Worm (Caenorhabditis elegans) whole organism, L4 larva: ENCODE measurements around the gene C10A4.9.

ENCODE experiments used
- D1046.2 ChIP-seq: fragments of 200-800 bp; sonication (Bioruptor generic); IDR thresholded peaks from 2 replicates; pipeline ENCODE4 v1.3.6; 2022; ENCODE audit warnings: missing genetic modification characterization, missing compliant biosample characterization
- F37D6.2 ChIP-seq: sonication (generic microtip); optimal IDR thresholded peaks from 2 replicates; lab custom pipeline; 2016; ENCODE audit warnings: mild to moderate bottlenecking, missing genetic modification characterization, missing compliant biosample characterization
- F44E2.7 ChIP-seq: fragments of 200-800 bp; sonication (Bioruptor generic); IDR thresholded peaks from 2 replicates; pipeline ENCODE4 v2.1.2; 2022; ENCODE audit warnings: missing genetic modification characterization, missing compliant biosample characterization
- F49E8.2 ChIP-seq: sonication (generic microtip); optimal IDR thresholded peaks from 2 replicates; lab custom pipeline; 2016; ENCODE audit warnings: missing compliant biosample characterization, mild to moderate bottlenecking, missing genetic modification characterization, borderline replicate concordance
- T26A8.4 ChIP-seq: fragments of 200-800 bp; sonication (Bioruptor generic); IDR thresholded peaks from 2 replicates; pipeline ENCODE4 v1.3.6; 2022; ENCODE audit warnings: missing genetic modification characterization, missing compliant biosample characterization
- Y48G9A.11 ChIP-seq: fragments of 200-800 bp; sonication (Bioruptor generic); IDR thresholded peaks from 2 replicates; pipeline ENCODE4 v1.3.6; 2022; ENCODE audit warnings: missing genetic modification reagents, missing genetic modification characterization, missing compliant biosample characterization
- ZK337.2 ChIP-seq: fragments of 200-800 bp; sonication (Bioruptor generic); IDR thresholded peaks from 2 replicates; pipeline ENCODE4 v1.3.6; 2022; ENCODE audit warnings: missing genetic modification reagents, missing genetic modification characterization, missing compliant biosample characterization
- ceh-20 ChIP-seq: fragments of 200-800 bp; sonication (Bioruptor generic); IDR thresholded peaks from 2 replicates; pipeline ENCODE4 v1.3.6; 2022; ENCODE audit warnings: missing genetic modification reagents, missing genetic modification characterization, missing compliant biosample characterization
- ceh-28 ChIP-seq: fragments of 150-350 bp; optimal IDR thresholded peaks from 2 replicates; lab custom pipeline; 2014; ENCODE audit warnings: missing biosample characterization, missing genetic modification reagents, missing genetic modification characterization
- ctbp-1 ChIP-seq: fragments of 200-800 bp; sonication (Bioruptor generic); IDR thresholded peaks from 2 replicates; pipeline ENCODE4 v1.3.6; 2022; ENCODE audit warnings: missing genetic modification reagents, missing genetic modification characterization, missing compliant biosample characterization
- daf-16 ChIP-seq, 3 experiments: sonication (generic microtip); optimal IDR thresholded peaks; 2 replicates each; lab custom pipeline; 2016 to 2017; ENCODE audit warnings: missing genetic modification characterization in 3 of 3, missing genetic modification reagents in 3 of 3, mild to moderate bottlenecking in 2 of 3, missing compliant biosample characterization in 2 of 3, missing biosample characterization in 1 of 3, moderate library complexity in 1 of 3
- daf-19 ChIP-seq: fragments of 200-800 bp; sonication (Bioruptor generic); conservative IDR thresholded peaks from 2 replicates; pipeline ENCODE4 v1.3.6; 2022; ENCODE audit warnings: missing genetic modification characterization, missing compliant biosample characterization
- daf-8 ChIP-seq: fragments of 200-800 bp; sonication (Bioruptor generic); IDR thresholded peaks from 2 replicates; pipeline ENCODE4 v1.3.6; 2022; ENCODE audit warnings: missing genetic modification characterization, missing compliant biosample characterization
- duxl-1 ChIP-seq: sonication (generic microtip); optimal IDR thresholded peaks from 2 replicates; lab custom pipeline; 2016; ENCODE audit warnings: mild to moderate bottlenecking, missing genetic modification characterization, moderate library complexity, missing compliant biosample characterization; ENCODE audit not compliant: poor library complexity
- dve-1 ChIP-seq: sonication (generic microtip); optimal IDR thresholded peaks from 2 replicates; lab custom pipeline; 2017; ENCODE audit warnings: antibody characterized with exemption, mild to moderate bottlenecking, missing genetic modification characterization, missing compliant biosample characterization; ENCODE audit not compliant: insufficient read depth
- egl-27 ChIP-seq: sonication (generic microtip); optimal IDR thresholded peaks from 3 replicates; lab custom pipeline; 2017; ENCODE audit warnings: missing biosample characterization, missing genetic modification reagents, missing genetic modification characterization
- gei-8 ChIP-seq: fragments of 200-800 bp; sonication (Bioruptor generic); optimal IDR thresholded peaks from 2 replicates; lab custom pipeline; 2018; ENCODE audit warnings: mild to moderate bottlenecking, missing genetic modification characterization, missing compliant biosample characterization
- hif-1 ChIP-seq, 2 experiments: sonication (generic microtip); optimal IDR thresholded peaks; 2 replicates each; lab custom pipeline; 2016 to 2017; ENCODE audit warnings: missing compliant biosample characterization in 2 of 2, missing genetic modification characterization in 2 of 2, missing genetic modification reagents in 2 of 2, missing genotype in 2 of 2, mild to moderate bottlenecking in 1 of 2
- jun-1 ChIP-seq: fragments of 150-350 bp; optimal IDR thresholded peaks from 2 replicates; lab custom pipeline; 2014; ENCODE audit warnings: missing biosample characterization, missing genetic modification reagents, missing genetic modification characterization
- lin-13 ChIP-seq: fragments of 150-350 bp; optimal IDR thresholded peaks from 2 replicates; lab custom pipeline; 2014; ENCODE audit warnings: missing biosample characterization, missing genetic modification reagents, missing genetic modification characterization
- lin-38 ChIP-seq: fragments of 200-800 bp; sonication (Bioruptor generic); IDR thresholded peaks from 2 replicates; pipeline ENCODE4 v1.3.6; 2022; ENCODE audit warnings: missing genetic modification reagents, missing genetic modification characterization, missing compliant biosample characterization
- lin-39 ChIP-seq: fragments of 150-350 bp; optimal IDR thresholded peaks from 2 replicates; lab custom pipeline; 2014; ENCODE audit warnings: missing biosample characterization, missing genetic modification reagents, missing genetic modification characterization
- mxl-3 ChIP-seq: fragments of 200-800 bp; sonication (Bioruptor generic); optimal IDR thresholded peaks from 2 replicates; lab custom pipeline; 2018; ENCODE audit warnings: mild to moderate bottlenecking, missing genetic modification characterization, missing compliant biosample characterization
- nhr-111 ChIP-seq: fragments of 200-800 bp; sonication (Bioruptor generic); optimal IDR thresholded peaks from 2 replicates; lab custom pipeline; 2018; ENCODE audit warnings: mild to moderate bottlenecking, missing genetic modification characterization, missing compliant biosample characterization
- nhr-25 ChIP-seq: sonication (generic microtip); optimal IDR thresholded peaks from 2 replicates; lab custom pipeline; 2017; ENCODE audit warnings: missing genetic modification characterization, mild to moderate bottlenecking, missing compliant biosample characterization, antibody characterized with exemption, moderate library complexity, borderline replicate concordance; ENCODE audit not compliant: insufficient read depth
- nhr-41 ChIP-seq: fragments of 200-800 bp; sonication (Bioruptor generic); IDR thresholded peaks from 2 replicates; pipeline ENCODE4 v1.3.6; 2022; ENCODE audit warnings: missing genetic modification reagents, missing genetic modification characterization, missing compliant biosample characterization
- nhr-77 ChIP-seq: fragments of 150-350 bp; optimal IDR thresholded peaks from 2 replicates; lab custom pipeline; 2014; ENCODE audit warnings: missing biosample characterization, missing genetic modification characterization
- pha-4 ChIP-seq, 2 experiments: fragments of 150-350 bp in 1 of 2; fragments of 200-800 bp in 1 of 2; sonication (Bioruptor generic) in 1 of 2; IDR thresholded peaks in 1 of 2; optimal IDR thresholded peaks in 1 of 2; 2 replicates each; pipeline versions ENCODE4 v1.3.6 to Lab custom; 2014 to 2022; ENCODE audit warnings: missing genetic modification characterization in 2 of 2, missing genetic modification reagents in 2 of 2, missing biosample characterization in 1 of 2, missing compliant biosample characterization in 1 of 2
- sdz-12 ChIP-seq: fragments of 200-800 bp; sonication (Bioruptor generic); optimal IDR thresholded peaks from 2 replicates; lab custom pipeline; 2018; ENCODE audit warnings: mild to moderate bottlenecking, missing genetic modification characterization, missing compliant biosample characterization
- skn-1 ChIP-seq: fragments of 150-350 bp; optimal IDR thresholded peaks from 2 replicates; lab custom pipeline; 2014; ENCODE audit warnings: missing biosample characterization, missing genetic modification characterization
- snpc-4 ChIP-seq: fragments of 150-350 bp; optimal IDR thresholded peaks from 2 replicates; lab custom pipeline; 2014; ENCODE audit warnings: missing biosample characterization, missing genetic modification characterization
- spr-3 ChIP-seq: fragments of 200-800 bp; sonication (Bioruptor generic); optimal IDR thresholded peaks from 2 replicates; lab custom pipeline; 2018; ENCODE audit warnings: mild to moderate bottlenecking, missing genetic modification characterization, missing compliant biosample characterization
- tra-1 ChIP-seq: fragments of 200-800 bp; sonication (Bioruptor generic); IDR thresholded peaks from 2 replicates; pipeline ENCODE4 v1.3.6; 2022; ENCODE audit warnings: missing genetic modification reagents, missing genetic modification characterization, missing compliant biosample characterization
- unc-62 ChIP-seq, 3 experiments: fragments of 150-350 bp in 1 of 3; sonication (generic microtip); optimal IDR thresholded peaks in 2 of 3; peaks in 1 of 3; 1 replicate in 1 of 3; 2 replicates in 2 of 3; lab custom pipeline; 2014 to 2017; ENCODE audit warnings: missing biosample characterization in 3 of 3, missing genetic modification characterization in 3 of 3, missing genetic modification reagents in 3 of 3, missing genotype in 1 of 3
- vab-7 ChIP-seq: fragments of 200-800 bp; sonication (Bioruptor generic); IDR thresholded peaks from 2 replicates; pipeline ENCODE4 v1.3.6; 2022; ENCODE audit warnings: missing genetic modification reagents, missing genetic modification characterization, missing compliant biosample characterization
- zfp-2 ChIP-seq: sonication (generic microtip); optimal IDR thresholded peaks from 2 replicates; lab custom pipeline; 2016; ENCODE audit warnings: mild to moderate bottlenecking, missing genetic modification characterization, missing compliant biosample characterization
- zfp-3 ChIP-seq: fragments of 200-800 bp; sonication (Bioruptor generic); conservative IDR thresholded peaks from 2 replicates; pipeline ENCODE4 v1.3.6; 2022; ENCODE audit warnings: missing genetic modification reagents, missing genetic modification characterization, missing compliant biosample characterization
- zip-11 ChIP-seq: fragments of 200-800 bp; sonication (Bioruptor generic); IDR thresholded peaks from 2 replicates; pipeline ENCODE4 v1.3.6; 2022; ENCODE audit warnings: missing genetic modification characterization, missing compliant biosample characterization
- ztf-7 ChIP-seq: fragments of 150-350 bp; optimal IDR thresholded peaks from 2 replicates; lab custom pipeline; 2014; ENCODE audit warnings: missing biosample characterization, missing genetic modification characterization

C10A4.9 gene

ce11 chrX:7378608-7379007, 42.1 kb upstream of the C10A4.9 start (continued):
- TF ChIP-seq gei-8 (GFP tag; lab: Kevin White, UChicago) (peak; percentile 22), pha-4 (GFP tag; IDR thresholded peaks at IDR 0.05; lab: Robert Waterston, UW) (peak; percentile 49; the same call in 1 of the 2 replicates), pha-4 (tag; optimal IDR thresholded peaks at IDR 0.05; lab: Kevin White, UChicago) (no peak), nhr-41 (GFP tag; lab: Robert Waterston, UW) (no peak), skn-1 (tag; lab: Kevin White, UChicago) (no peak), tra-1 (GFP tag; lab: Robert Waterston, UW) (0 out of 2 replicates have a peak, but pooled peaks have one; percentile 22), vab-7 (GFP tag; lab: Robert Waterston, UW) (peak; percentile 44; the same call in 1 of the 2 replicates), nhr-25 (tag; lab: Kevin White, UChicago) (no peak), daf-16 (GFP tag; optimal IDR thresholded peaks at IDR 0.05; lab: Kevin White, UChicago) (peak in 1 of 2 experiments; percentile 74), daf-16 (tag; optimal IDR thresholded peaks at IDR 0.05; lab: Kevin White, UChicago) (no peak), zip-11 (GFP tag; lab: Robert Waterston, UW) (0 out of 2 replicates have a peak, but pooled peaks have one; percentile 16)

ce11 chrX:7390270-7390669, 30.4 kb upstream of the C10A4.9 start, which contains the start of gene C10A4.6:
Gene C10A4.6, plus strand, starts transcription at chrX:7390570.
- TF ChIP-seq ctbp-1 (no peak), snpc-4 (tag; lab: Kevin White, UChicago) (no peak), unc-62 (GFP tag; optimal IDR thresholded peaks at IDR 0.05 in 1 of 2; lab: Kevin White, UChicago) (peak in 1 of 2 experiments; percentile 27), unc-62 (tag; optimal IDR thresholded peaks at IDR 0.05; lab: Kevin White, UChicago) (no peak)

ce11 chrX:7393167-7393566, 27.5 kb upstream of the C10A4.9 start, which contains the start of gene gad-2:
Gene gad-2, plus strand, starts transcription at chrX:7393467.
- TF ChIP-seq hif-1 (tag; optimal IDR thresholded peaks at IDR 0.05; lab: Kevin White, UChicago) (no peak), mxl-3 (GFP tag; lab: Kevin White, UChicago) (no peak), lin-39 (no peak), nhr-111 (GFP tag; lab: Kevin White, UChicago) (no peak), zfp-3 (GFP tag; lab: Robert Waterston, UW) (no peak), spr-3 (GFP tag; lab: Kevin White, UChicago) (no peak), lin-13 (no peak), ZK337.2 (no peak), lin-38 (no peak), D1046.2 (GFP tag; lab: Robert Waterston, UW) (no peak), ztf-7 (tag; lab: Kevin White, UChicago) (no peak), zip-11 (GFP tag; lab: Robert Waterston, UW) (no peak), F49E8.2 (tag; lab: Kevin White, UChicago) (no peak), egl-27 (tag; lab: Kevin White, UChicago) (no peak), daf-19 (GFP tag; lab: Robert Waterston, UW) (no peak), Y48G9A.11 (no peak), unc-62 (GFP tag; optimal IDR thresholded peaks at IDR 0.05 in 1 of 2; lab: Kevin White, UChicago) (no peak), unc-62 (tag; optimal IDR thresholded peaks at IDR 0.05; lab: Kevin White, UChicago) (no peak), jun-1 (tag; lab: Kevin White, UChicago) (no peak), F44E2.7 (GFP tag; lab: Robert Waterston, UW) (no peak)

ce11 chrX:7397935-7398334, 22.7 kb upstream of the C10A4.9 start, which contains the start of gene C10A4.13:
Gene C10A4.13, minus strand, starts transcription at chrX:7398035.
- TF ChIP-seq ctbp-1: no peak
- no peak for TF ChIP-seq daf-8 (GFP tag; lab: Robert Waterston, UW)
- no peak for TF ChIP-seq daf-19 (GFP tag; lab: Robert Waterston, UW)
- no peak for TF ChIP-seq lin-38
- TF ChIP-seq ceh-20 (GFP tag; lab: Robert Waterston, UW): no peak
- no peak for TF ChIP-seq lin-39
- TF ChIP-seq nhr-77 (tag; lab: Kevin White, UChicago): no peak
- TF ChIP-seq T26A8.4 (GFP tag; lab: Robert Waterston, UW): no peak
- TF ChIP-seq vab-7 (GFP tag; lab: Robert Waterston, UW): no peak
- no peak for TF ChIP-seq duxl-1 (tag; lab: Kevin White, UChicago)
- TF ChIP-seq F37D6.2 (tag; lab: Kevin White, UChicago): no peak
- TF ChIP-seq sdz-12: no peak
- TF ChIP-seq snpc-4 (tag; lab: Kevin White, UChicago): no peak
- no peak for TF ChIP-seq dve-1 (tag; lab: Kevin White, UChicago)
- no peak for TF ChIP-seq ceh-28 (tag; lab: Kevin White, UChicago)
- TF ChIP-seq hif-1 (tag; optimal IDR thresholded peaks at IDR 0.05; lab: Kevin White, UChicago): no peak
- TF ChIP-seq D1046.2 (GFP tag; lab: Robert Waterston, UW): no peak
- TF ChIP-seq zfp-2 (tag; lab: Kevin White, UChicago): no peak
